Worm (Caenorhabditis elegans) whole organism, young adult: ENCODE results near the gene B0348.2.

Source experiments
- D2030.7 ChIP-seq: fragments of 200-800 bp; sonication (Bioruptor generic); IDR thresholded peaks from 2 replicates; pipeline ENCODE4 v1.3.6; 2022; ENCODE audit warnings: missing genetic modification reagents, missing genetic modification characterization, missing compliant biosample characterization
- F23B12.7 ChIP-seq: sonication (generic microtip); optimal IDR thresholded peaks from 2 replicates; lab custom pipeline; 2017; ENCODE audit warnings: missing genetic modification characterization, mild to moderate bottlenecking, missing compliant biosample characterization, antibody characterized with exemption, moderate library complexity; ENCODE audit not compliant: insufficient read depth
- T26A5.8 ChIP-seq: sonication (generic microtip); optimal IDR thresholded peaks from 2 replicates; lab custom pipeline; 2016; ENCODE audit warnings: missing genetic modification characterization, missing compliant biosample characterization
- dpff-1 ChIP-seq: sonication (generic microtip); optimal IDR thresholded peaks from 2 replicates; lab custom pipeline; 2017; ENCODE audit warnings: mild to moderate bottlenecking, missing genetic modification characterization, missing compliant biosample characterization
- egrh-3 ChIP-seq: fragments of 200-800 bp; sonication (Bioruptor generic); IDR thresholded peaks from 2 replicates; pipeline ENCODE4 v1.3.6; 2022; ENCODE audit warnings: missing genetic modification reagents, missing genetic modification characterization, missing compliant biosample characterization
- fkh-3 ChIP-seq: sonication (generic microtip); optimal IDR thresholded peaks from 2 replicates; lab custom pipeline; 2016; ENCODE audit warnings: mild to moderate bottlenecking, missing genetic modification characterization, missing compliant biosample characterization
- him-1 ChIP-seq: sonication (generic microtip); optimal IDR thresholded peaks from 2 replicates; lab custom pipeline; 2016; ENCODE audit warnings: missing genotype, missing genetic modification reagents, missing genetic modification characterization, missing compliant biosample characterization
- pha-4 ChIP-seq: fragments of 150-350 bp; sonication (generic microtip); optimal IDR thresholded peaks from 2 replicates; lab custom pipeline; 2014; ENCODE audit warnings: missing biosample characterization, missing genetic modification reagents, missing genetic modification characterization
- repo-1 ChIP-seq: sonication (generic microtip); optimal IDR thresholded peaks from 2 replicates; lab custom pipeline; 2017; ENCODE audit warnings: mild to moderate bottlenecking, missing genetic modification characterization, missing compliant biosample characterization
- snpc-1.1 ChIP-seq: sonication (generic microtip); optimal IDR thresholded peaks from 2 replicates; lab custom pipeline; 2017; ENCODE audit warnings: missing genetic modification characterization, mild to moderate bottlenecking, missing compliant biosample characterization, antibody characterized with exemption, moderate library complexity, missing genotype, missing genetic modification reagents; ENCODE audit not compliant: insufficient read depth
- snpc-1.3 ChIP-seq: sonication (generic microtip); optimal IDR thresholded peaks from 2 replicates; lab custom pipeline; 2017; ENCODE audit warnings: missing genetic modification characterization, mild to moderate bottlenecking, missing compliant biosample characterization, antibody characterized with exemption, moderate library complexity, missing genotype, missing genetic modification reagents; ENCODE audit not compliant: insufficient read depth

ce11 chrV:37729-38128 is 7.4 kb upstream of the B0348.2 start:
- TF ChIP-seq repo-1 (tag; lab: Kevin White, UChicago): no peak
- TF ChIP-seq dpff-1: no peak
- no peak for TF ChIP-seq egrh-3
- TF ChIP-seq pha-4 (tag; lab: Kevin White, UChicago): no peak
- no peak for TF ChIP-seq D2030.7 (GFP tag; lab: Robert Waterston, UW)
- no peak for TF ChIP-seq snpc-1.1 (tag; lab: Kevin White, UChicago)
- no peak for TF ChIP-seq snpc-1.3 (tag; lab: Kevin White, UChicago)
- TF ChIP-seq F23B12.7 (tag; lab: Kevin White, UChicago): no peak
- no peak for TF ChIP-seq T26A5.8 (tag; lab: Kevin White, UChicago)
- TF ChIP-seq fkh-3 (tag; lab: Kevin White, UChicago): no peak
- no peak for TF ChIP-seq him-1
